Worm (Caenorhabditis elegans) whole organism, L1 larva: ENCODE measurements around the gene C17E7.12.

Experiments used
- C04F5.9 ChIP-seq: sonication (generic microtip); optimal IDR thresholded peaks from 2 replicates; lab custom pipeline; 2016; ENCODE audit warnings: missing genetic modification characterization, missing compliant biosample characterization
- C34B4.2 ChIP-seq: sonication (generic microtip); optimal IDR thresholded peaks from 2 replicates; lab custom pipeline; 2017; ENCODE audit warnings: mild to moderate bottlenecking, missing genetic modification characterization, missing compliant biosample characterization
- F16B12.6 ChIP-seq: fragments of 150-350 bp; optimal IDR thresholded peaks from 2 replicates; lab custom pipeline; 2014; ENCODE audit warnings: missing biosample characterization, missing genetic modification characterization
- aha-1 ChIP-seq: fragments of 150-350 bp; optimal IDR thresholded peaks from 2 replicates; lab custom pipeline; 2014; ENCODE audit warnings: missing biosample characterization, missing genetic modification characterization
- aly-2 ChIP-seq: fragments of 150-350 bp; optimal IDR thresholded peaks from 2 replicates; lab custom pipeline; 2014; ENCODE audit warnings: missing biosample characterization, missing genetic modification characterization
- blmp-1 ChIP-seq: fragments of 150-350 bp; optimal IDR thresholded peaks from 2 replicates; lab custom pipeline; 2014; ENCODE audit warnings: missing biosample characterization, missing genetic modification characterization
- ceh-63 ChIP-seq: fragments of 200-800 bp; sonication (Bioruptor generic); optimal IDR thresholded peaks from 2 replicates; lab custom pipeline; 2018; ENCODE audit warnings: mild to moderate bottlenecking, missing genetic modification characterization, missing compliant biosample characterization
- ceh-8 ChIP-seq: fragments of 200-800 bp; sonication (Bioruptor generic); optimal IDR thresholded peaks from 2 replicates; lab custom pipeline; 2018; ENCODE audit warnings: mild to moderate bottlenecking, missing genetic modification characterization, moderate library complexity, missing compliant biosample characterization
- ceh-82 ChIP-seq, 3 experiments: fragments of 150-350 bp in 1 of 3; sonication (generic microtip) in 2 of 3; optimal IDR thresholded peaks; 2 replicates each; lab custom pipeline; 2014 to 2017; ENCODE audit warnings: missing biosample characterization in 3 of 3, missing genetic modification characterization in 3 of 3
- ceh-88 ChIP-seq: fragments of 200-800 bp; sonication (Bioruptor generic); IDR thresholded peaks from 2 replicates; pipeline ENCODE4 v1.3.6; 2022; ENCODE audit warnings: missing genetic modification characterization, missing compliant biosample characterization
- ceh-90 ChIP-seq: sonication (generic microtip); optimal IDR thresholded peaks from 2 replicates; lab custom pipeline; 2016; ENCODE audit warnings: missing genetic modification characterization, missing compliant biosample characterization
- dpl-1 ChIP-seq, 3 experiments: fragments of 150-350 bp in 2 of 3; sonication (generic microtip) in 1 of 3; optimal IDR thresholded peaks; 2 replicates each; lab custom pipeline; 2014 to 2017; ENCODE audit warnings: missing biosample characterization in 3 of 3, missing genetic modification characterization in 3 of 3, missing genetic modification reagents in 3 of 3
- dsc-1 ChIP-seq: sonication (generic microtip); optimal IDR thresholded peaks from 2 replicates; lab custom pipeline; 2016; ENCODE audit warnings: mild to moderate bottlenecking, missing genetic modification characterization, missing compliant biosample characterization
- efl-1 ChIP-seq, 4 experiments: fragments of 150-350 bp; optimal IDR thresholded peaks in 3 of 4; peaks in 1 of 4; 1 replicate in 1 of 4; 2 replicates in 3 of 4; lab custom pipeline; 2014; ENCODE audit warnings: missing biosample characterization in 2 of 4, missing genetic modification characterization in 2 of 4, missing genetic modification reagents in 2 of 4
- efl-3 ChIP-seq: fragments of 200-800 bp; sonication (Bioruptor generic); optimal IDR thresholded peaks from 2 replicates; lab custom pipeline; 2018; ENCODE audit warnings: mild to moderate bottlenecking, missing genetic modification characterization, missing compliant biosample characterization
- egl-13 ChIP-seq: sonication (generic microtip); optimal IDR thresholded peaks from 2 replicates; lab custom pipeline; 2016; ENCODE audit warnings: missing genotype, missing genetic modification reagents, missing genetic modification characterization, missing compliant biosample characterization
- egl-27 ChIP-seq, 2 experiments: fragments of 150-350 bp in 1 of 2; sonication (generic microtip); optimal IDR thresholded peaks; 3 replicates each; lab custom pipeline; 2017 to 2018; ENCODE audit warnings: missing biosample characterization in 2 of 2, missing genetic modification characterization in 2 of 2, missing genetic modification reagents in 2 of 2
- elt-2 ChIP-seq: sonication (generic microtip); optimal IDR thresholded peaks from 2 replicates; lab custom pipeline; 2016; ENCODE audit warnings: missing genetic modification characterization, mild to moderate bottlenecking, inconsistent platforms, missing compliant biosample characterization, missing genetic modification reagents
- fkh-10 ChIP-seq: sonication (generic microtip); optimal IDR thresholded peaks from 2 replicates; lab custom pipeline; 2017; ENCODE audit warnings: missing biosample characterization, missing genetic modification reagents, missing genetic modification characterization
- fkh-8 ChIP-seq: sonication (generic microtip); optimal IDR thresholded peaks from 2 replicates; lab custom pipeline; 2016; ENCODE audit warnings: mild to moderate bottlenecking, missing genetic modification characterization, missing compliant biosample characterization
- fos-1 ChIP-seq: fragments of 150-350 bp; optimal IDR thresholded peaks from 2 replicates; lab custom pipeline; 2014; ENCODE audit warnings: missing biosample characterization, missing genetic modification characterization
- grh-1 ChIP-seq: fragments of 200-800 bp; sonication (Bioruptor generic); IDR thresholded peaks from 2 replicates; pipeline ENCODE4 v1.3.6; 2022; ENCODE audit warnings: missing genetic modification reagents, missing genetic modification characterization, missing compliant biosample characterization
- hlh-17 ChIP-seq: fragments of 200-800 bp; sonication (Bioruptor generic); optimal IDR thresholded peaks from 2 replicates; lab custom pipeline; 2018; ENCODE audit warnings: missing genetic modification characterization, mild to moderate bottlenecking, missing compliant biosample characterization, moderate library complexity, borderline replicate concordance
- hpl-2 ChIP-seq: fragments of 150-350 bp; optimal IDR thresholded peaks from 2 replicates; lab custom pipeline; 2014; ENCODE audit warnings: missing biosample characterization, missing genetic modification reagents, missing genetic modification characterization
- irx-1 ChIP-seq: sonication (generic microtip); optimal IDR thresholded peaks from 2 replicates; lab custom pipeline; 2016; ENCODE audit warnings: missing genetic modification characterization, missing compliant biosample characterization
- lin-13 ChIP-seq: fragments of 150-350 bp; optimal IDR thresholded peaks from 2 replicates; lab custom pipeline; 2014; ENCODE audit warnings: missing biosample characterization, missing genetic modification reagents, missing genetic modification characterization
- lin-14 ChIP-seq: fragments of 200-800 bp; sonication (Bioruptor generic); optimal IDR thresholded peaks from 2 replicates; lab custom pipeline; 2018; ENCODE audit warnings: mild to moderate bottlenecking, missing genetic modification characterization, moderate library complexity, missing compliant biosample characterization
- mab-9 ChIP-seq: fragments of 200-800 bp; sonication (Bioruptor generic); IDR thresholded peaks from 2 replicates; pipeline ENCODE4 v1.3.6; 2022; ENCODE audit warnings: missing genetic modification reagents, missing genetic modification characterization, missing compliant biosample characterization
- mef-2 ChIP-seq: fragments of 150-350 bp; optimal IDR thresholded peaks from 2 replicates; lab custom pipeline; 2014; ENCODE audit warnings: missing biosample characterization, missing genetic modification characterization
- mep-1 ChIP-seq: fragments of 150-350 bp; optimal IDR thresholded peaks from 2 replicates; lab custom pipeline; 2014; ENCODE audit warnings: missing biosample characterization, missing genetic modification characterization
- nhr-11 ChIP-seq: fragments of 150-350 bp; optimal IDR thresholded peaks from 2 replicates; lab custom pipeline; 2014; ENCODE audit warnings: missing biosample characterization, missing genetic modification characterization
- nhr-19 ChIP-seq: fragments of 200-800 bp; sonication (Bioruptor generic); conservative IDR thresholded peaks from 2 replicates; pipeline ENCODE4 v1.3.6; 2022; ENCODE audit warnings: missing genetic modification characterization, missing compliant biosample characterization
- nhr-20 ChIP-seq: sonication (generic microtip); optimal IDR thresholded peaks from 2 replicates; lab custom pipeline; 2016; ENCODE audit warnings: mild to moderate bottlenecking, missing genetic modification characterization, missing compliant biosample characterization
- nhr-28 ChIP-seq: fragments of 150-350 bp; optimal IDR thresholded peaks from 2 replicates; lab custom pipeline; 2014; ENCODE audit warnings: missing biosample characterization, missing genetic modification characterization
- nhr-47 ChIP-seq: sonication (generic microtip); optimal IDR thresholded peaks from 2 replicates; lab custom pipeline; 2016; ENCODE audit warnings: mild to moderate bottlenecking, missing genetic modification characterization, moderate library complexity, missing compliant biosample characterization
- nhr-71 ChIP-seq: sonication (generic microtip); optimal IDR thresholded peaks from 2 replicates; lab custom pipeline; 2016; ENCODE audit warnings: mild to moderate bottlenecking, missing genetic modification characterization, moderate library complexity, missing compliant biosample characterization
- nhr-84 ChIP-seq: sonication (generic microtip); optimal IDR thresholded peaks from 2 replicates; lab custom pipeline; 2017; ENCODE audit warnings: missing biosample characterization, missing genetic modification characterization
- pqm-1 ChIP-seq: sonication (generic microtip); optimal IDR thresholded peaks from 3 replicates; lab custom pipeline; 2017; ENCODE audit warnings: missing biosample characterization, missing genetic modification characterization
- snu-23 ChIP-seq: sonication (generic microtip); optimal IDR thresholded peaks from 2 replicates; lab custom pipeline; 2016; ENCODE audit warnings: missing genetic modification characterization, missing compliant biosample characterization
- sptf-1 ChIP-seq: fragments of 150-350 bp; optimal IDR thresholded peaks from 2 replicates; lab custom pipeline; 2014; ENCODE audit warnings: missing biosample characterization, missing genetic modification characterization
- sup-37 ChIP-seq: fragments of 200-800 bp; sonication (Bioruptor generic); optimal IDR thresholded peaks from 2 replicates; lab custom pipeline; 2018; ENCODE audit warnings: mild to moderate bottlenecking, missing genetic modification characterization, missing compliant biosample characterization
- tlp-1 ChIP-seq: fragments of 150-350 bp; optimal IDR thresholded peaks from 2 replicates; lab custom pipeline; 2014; ENCODE audit warnings: missing biosample characterization, missing genetic modification characterization
- unc-130 ChIP-seq: fragments of 150-350 bp; optimal IDR thresholded peaks from 2 replicates; lab custom pipeline; 2017; ENCODE audit warnings: missing biosample characterization, missing genetic modification characterization, inconsistent platforms
- unc-62 ChIP-seq: fragments of 150-350 bp; optimal IDR thresholded peaks from 2 replicates; lab custom pipeline; 2014; ENCODE audit warnings: missing biosample characterization, missing genetic modification reagents, missing genetic modification characterization
- unc-86 ChIP-seq: sonication (generic microtip); optimal IDR thresholded peaks from 2 replicates; lab custom pipeline; 2016; ENCODE audit warnings: missing genetic modification characterization, missing compliant biosample characterization
- vab-15 ChIP-seq: sonication (generic microtip); optimal IDR thresholded peaks from 2 replicates; lab custom pipeline; 2017; ENCODE audit warnings: missing genotype, mild to moderate bottlenecking, missing genetic modification characterization, missing compliant biosample characterization
- xbp-1 ChIP-seq: sonication (generic microtip); optimal IDR thresholded peaks from 2 replicates; lab custom pipeline; 2016; ENCODE audit warnings: missing genetic modification characterization, missing compliant biosample characterization
- zag-1 ChIP-seq: fragments of 150-350 bp; optimal IDR thresholded peaks from 2 replicates; lab custom pipeline; 2014; ENCODE audit warnings: missing biosample characterization, missing genetic modification characterization
- zip-4 ChIP-seq: fragments of 200-800 bp; sonication (Bioruptor generic); optimal IDR thresholded peaks from 2 replicates; lab custom pipeline; 2018; ENCODE audit warnings: mild to moderate bottlenecking, missing genetic modification characterization, moderate library complexity, missing compliant biosample characterization
- ztf-11 ChIP-seq, 2 experiments: sonication (generic microtip); optimal IDR thresholded peaks; 2 replicates each; lab custom pipeline; 2016 to 2017; ENCODE audit warnings: missing genetic modification characterization in 2 of 2, missing biosample characterization in 1 of 2, missing compliant biosample characterization in 1 of 2

The C17E7.12 gene

DNA sequence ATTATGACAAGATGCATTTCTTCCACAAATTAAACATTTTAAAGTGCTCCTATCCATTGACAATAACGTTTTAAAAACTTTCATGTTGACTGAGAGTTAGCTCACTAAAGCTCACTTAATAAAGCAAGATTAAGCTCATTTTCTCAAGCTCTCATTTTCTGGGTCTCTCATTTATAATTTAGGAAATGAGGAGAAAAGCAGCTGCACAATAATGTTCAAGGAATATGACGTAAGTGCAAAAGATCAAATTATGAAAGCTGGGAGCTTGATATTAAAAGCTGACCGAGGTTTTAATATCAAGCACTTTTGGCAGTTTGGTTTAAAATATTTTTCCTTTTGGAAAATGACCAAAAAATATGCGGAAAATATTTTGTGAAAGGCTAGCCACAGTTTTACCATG is 34.0 kb downstream of the C17E7.12 start, which contains the start of gene nhr-188:
Gene nhr-188, minus strand, starts transcription at position 84 of the 400 bp plus-strand sequence.
- no peak for TF ChIP-seq nhr-84 (tag; lab: Kevin White, UChicago)
- TF ChIP-seq xbp-1 (tag; lab: Kevin White, UChicago), result no peak
- peak; percentile 43 for TF ChIP-seq nhr-47 (tag; lab: Kevin White, UChicago)
- no peak for TF ChIP-seq lin-14 (GFP tag; lab: Kevin White, UChicago)
- TF ChIP-seq ceh-8 (GFP tag; lab: Kevin White, UChicago), result no peak
- peak; percentile 86 for TF ChIP-seq dsc-1 (tag; lab: Kevin White, UChicago)
- peak; percentile 45 for TF ChIP-seq nhr-71 (tag; lab: Kevin White, UChicago)
- no peak for TF ChIP-seq nhr-11 (tag; lab: Kevin White, UChicago)
- TF ChIP-seq fkh-8 (tag; lab: Kevin White, UChicago), result peak; percentile 72
- TF ChIP-seq, all 84 proteins: peak for 4

- TF ChIP-seq ceh-88 (GFP tag; lab: Robert Waterston, UW) (no peak), sup-37 (GFP tag; lab: Kevin White, UChicago) (no peak), aly-2 (no peak), ceh-63 (GFP tag; lab: Kevin White, UChicago) (no peak), sptf-1 (tag; lab: Kevin White, UChicago) (no peak), unc-130 (tag; lab: Kevin White, UChicago) (no peak), C34B4.2 (tag; lab: Kevin White, UChicago) (no peak), C04F5.9 (no peak), efl-3 (GFP tag; lab: Kevin White, UChicago) (no peak), mef-2 (tag; lab: Kevin White, UChicago) (no peak), hlh-17 (GFP tag; lab: Kevin White, UChicago) (no peak), xbp-1 (tag; lab: Kevin White, UChicago) (no peak), ceh-90 (no peak), mab-9 (GFP tag; lab: Robert Waterston, UW) (no peak), fkh-10 (GFP tag; lab: Kevin White, UChicago) (no peak), F16B12.6 (tag; lab: Kevin White, UChicago) (no peak), grh-1 (GFP tag; lab: Robert Waterston, UW) (no peak), mep-1 (tag; lab: Kevin White, UChicago) (no peak), ceh-8 (GFP tag; lab: Kevin White, UChicago) (peak; percentile 51), pqm-1 (tag; lab: Kevin White, UChicago) (no peak), efl-1 (optimal IDR thresholded peaks at IDR 0.05; lab: Kevin White, UChicago) (no peak), efl-1 (GFP tag; optimal IDR thresholded peaks at IDR 0.05 in 1 of 2; lab: Kevin White, UChicago) (no peak), snu-23 (GFP tag; lab: Kevin White, UChicago) (no peak), ceh-82 (tag; optimal IDR thresholded peaks at IDR 0.05; lab: Kevin White, UChicago) (no peak), fos-1 (peak; percentile 29), nhr-84 (tag; lab: Kevin White, UChicago) (no peak), nhr-71 (tag; lab: Kevin White, UChicago) (peak; percentile 78), dpl-1 (GFP tag; optimal IDR thresholded peaks at IDR 0.05; lab: Kevin White, UChicago) (no peak), unc-62 (GFP tag; lab: Kevin White, UChicago) (no peak), nhr-20 (peak; percentile 48), zag-1 (tag; lab: Kevin White, UChicago) (no peak), nhr-28 (no peak), hpl-2 (GFP tag; lab: Kevin White, UChicago) (no peak), zip-4 (GFP tag; lab: Kevin White, UChicago) (no peak), vab-15 (tag; lab: Kevin White, UChicago) (no peak), elt-2 (tag; lab: Kevin White, UChicago) (no peak), ztf-11 (tag; optimal IDR thresholded peaks at IDR 0.05; lab: Kevin White, UChicago) (no peak), nhr-19 (peak; percentile 18; the same call in 1 of the 2 replicates), egl-13 (tag; lab: Kevin White, UChicago) (peak; percentile 41), lin-13 (GFP tag; lab: Kevin White, UChicago) (no peak), tlp-1 (tag; lab: Kevin White, UChicago) (no peak), irx-1 (tag; lab: Kevin White, UChicago) (no peak), fkh-8 (tag; lab: Kevin White, UChicago) (peak; percentile 97), blmp-1 (tag; lab: Kevin White, UChicago) (no peak), aha-1 (tag; lab: Kevin White, UChicago) (no peak), egl-27 (tag; optimal IDR thresholded peaks at IDR 0.05; lab: Kevin White, UChicago) (no peak), unc-86 (tag; lab: Kevin White, UChicago) (no peak)
Observed at ce11 chrV:3855916-3856315, 35.9 kb downstream of the C17E7.12 start.
